Worm (Caenorhabditis elegans): ENCODE results near the gene egl-10.

The egl-10 gene

ce11 chrV:12462908-12463307 lies at the start of gene egl-10:
egl-10 (minus strand) TSS chrV:12463008.
- TF ChIP-seq aly-1 (tag; optimal IDR thresholded peaks at IDR 0.05) (no peak), flt-1 (GFP tag; IDR thresholded peaks at IDR 0.05) (no peak), ceh-13 (GFP tag; optimal IDR thresholded peaks at IDR 0.05) (no peak), scrt-1 (GFP tag; IDR thresholded peaks at IDR 0.05) (no peak), hnd-1 (tag; optimal IDR thresholded peaks at IDR 0.05) (no peak), ceh-36 (tag; optimal IDR thresholded peaks at IDR 0.05) (no peak), F13C5.2 (tag; optimal IDR thresholded peaks at IDR 0.05) (no peak), tra-4 (tag; optimal IDR thresholded peaks at IDR 0.05) (no peak), B0310.2 (tag; optimal IDR thresholded peaks at IDR 0.05) (no peak), tbx-11 (GFP tag; IDR thresholded peaks at IDR 0.05) (no peak), sea-1 (GFP tag; conservative IDR thresholded peaks at IDR 0.05) (no peak), tbx-37 (GFP tag; conservative IDR thresholded peaks at IDR 0.05) (no peak), hmbx-1 (tag; optimal IDR thresholded peaks at IDR 0.05) (no peak), ama-1 (optimal IDR thresholded peaks at IDR 0.05) (no peak), pes-1 (GFP tag; IDR thresholded peaks at IDR 0.05) (no peak), ets-7 (tag; optimal IDR thresholded peaks at IDR 0.05) (no peak), hmg-4 (GFP tag; optimal IDR thresholded peaks at IDR 0.05) (no peak)

- no peak for TF ChIP-seq ets-7 (tag; optimal IDR thresholded peaks at IDR 0.05)
- no peak for TF ChIP-seq F13C5.2 (tag; optimal IDR thresholded peaks at IDR 0.05)
- TF ChIP-seq pes-1 (GFP tag; IDR thresholded peaks at IDR 0.05) = no peak
- no peak for TF ChIP-seq B0310.2 (tag; optimal IDR thresholded peaks at IDR 0.05)
- no peak for TF ChIP-seq flt-1 (GFP tag; IDR thresholded peaks at IDR 0.05)
- TF ChIP-seq tbx-37 (GFP tag; conservative IDR thresholded peaks at IDR 0.05) = no peak
- no peak for TF ChIP-seq sea-1 (GFP tag; conservative IDR thresholded peaks at IDR 0.05)
- TF ChIP-seq aly-1 (tag; optimal IDR thresholded peaks at IDR 0.05) = no peak
- no peak for TF ChIP-seq ceh-36 (tag; optimal IDR thresholded peaks at IDR 0.05)
- no peak for TF ChIP-seq ama-1 (optimal IDR thresholded peaks at IDR 0.05)
- no peak for TF ChIP-seq hmbx-1 (tag; optimal IDR thresholded peaks at IDR 0.05)
- no peak for TF ChIP-seq tra-4 (tag; optimal IDR thresholded peaks at IDR 0.05)
Measured at ce11 chrV:12511946-12512345, 49.1 kb upstream of the egl-10 start.

ce11 chrV:12509922-12510582 lies 47.2 kb upstream of the egl-10 start:
- peak; percentile 48 for TF ChIP-seq ceh-36 (tag; optimal IDR thresholded peaks at IDR 0.05)
- peak; percentile 66 for TF ChIP-seq hnd-1 (tag; optimal IDR thresholded peaks at IDR 0.05)

ce11 chrV:12506185-12506584 lies 43.4 kb upstream of the egl-10 start, which contains the start of gene nlp-46:
nlp-46 (minus strand) TSS chrV:12506285.
- TF ChIP-seq ceh-36 (tag; optimal IDR thresholded peaks at IDR 0.05) = no peak
- TF ChIP-seq pes-1 (GFP tag; IDR thresholded peaks at IDR 0.05) = no peak
- TF ChIP-seq tra-4 (tag; optimal IDR thresholded peaks at IDR 0.05) = no peak
- TF ChIP-seq hmbx-1 (tag; optimal IDR thresholded peaks at IDR 0.05) = no peak
- no peak for TF ChIP-seq sea-1 (GFP tag; conservative IDR thresholded peaks at IDR 0.05)
- TF ChIP-seq F13C5.2 (tag; optimal IDR thresholded peaks at IDR 0.05) = no peak
- TF ChIP-seq scrt-1 (GFP tag; IDR thresholded peaks at IDR 0.05) = no peak
- TF ChIP-seq tbx-11 (GFP tag; IDR thresholded peaks at IDR 0.05) = no peak
- TF ChIP-seq B0310.2 (tag; optimal IDR thresholded peaks at IDR 0.05) = no peak
- TF ChIP-seq hmg-4 (GFP tag; optimal IDR thresholded peaks at IDR 0.05) = no peak
- TF ChIP-seq tbx-37 (GFP tag; conservative IDR thresholded peaks at IDR 0.05) = no peak
- TF ChIP-seq aly-1 (tag; optimal IDR thresholded peaks at IDR 0.05) = no peak
- TF ChIP-seq hnd-1 (tag; optimal IDR thresholded peaks at IDR 0.05) = no peak

ce11 chrV:12505730-12506129 lies 42.9 kb upstream of the egl-10 start:
- no peak for TF ChIP-seq ceh-13 (GFP tag; optimal IDR thresholded peaks at IDR 0.05)
- no peak for TF ChIP-seq pes-1 (GFP tag; IDR thresholded peaks at IDR 0.05)
- no peak for TF ChIP-seq F13C5.2 (tag; optimal IDR thresholded peaks at IDR 0.05)
- TF ChIP-seq scrt-1 (GFP tag; IDR thresholded peaks at IDR 0.05) = no peak
- no peak for TF ChIP-seq hnd-1 (tag; optimal IDR thresholded peaks at IDR 0.05)
- no peak for TF ChIP-seq tbx-11 (GFP tag; IDR thresholded peaks at IDR 0.05)
- no peak for TF ChIP-seq sea-1 (GFP tag; conservative IDR thresholded peaks at IDR 0.05)
- TF ChIP-seq ama-1 (optimal IDR thresholded peaks at IDR 0.05) = no peak
- TF ChIP-seq hmbx-1 (tag; optimal IDR thresholded peaks at IDR 0.05) = no peak
- TF ChIP-seq hmg-4 (GFP tag; optimal IDR thresholded peaks at IDR 0.05) = no peak
- no peak for TF ChIP-seq aly-1 (tag; optimal IDR thresholded peaks at IDR 0.05)

ce11 chrV:12503494-12503893 lies 40.7 kb upstream of the egl-10 start, which contains the start of gene T28H10.1:
T28H10.1 (plus strand) TSS chrV:12503794.
- TF ChIP-seq tbx-37 (GFP tag; conservative IDR thresholded peaks at IDR 0.05) (no peak), B0310.2 (tag; optimal IDR thresholded peaks at IDR 0.05) (no peak), hmbx-1 (tag; optimal IDR thresholded peaks at IDR 0.05) (no peak), aly-1 (tag; optimal IDR thresholded peaks at IDR 0.05) (no peak), pes-1 (GFP tag; IDR thresholded peaks at IDR 0.05) (no peak)

ce11 chrV:12497725-12498263 lies 35.0 kb upstream of the egl-10 start, which contains the start of the genes W04D2.4 and rbm-25:
W04D2.4 (minus strand) TSS chrV:12497755.
rbm-25 (plus strand) TSS chrV:12498213.
- TF ChIP-seq F13C5.2 (tag; optimal IDR thresholded peaks at IDR 0.05) (peak; percentile 53), ceh-13 (GFP tag; optimal IDR thresholded peaks at IDR 0.05) (no peak), tbx-11 (GFP tag; IDR thresholded peaks at IDR 0.05) (no peak)

- no peak for TF ChIP-seq B0310.2 (tag; optimal IDR thresholded peaks at IDR 0.05)
Measured at ce11 chrV:12494522-12494921, 31.7 kb upstream of the egl-10 start, which contains the start of gene mrps-11. mrps-11 (minus strand) TSS chrV:12494622.

Measured in whole organism, early embryonic.